Worm (Caenorhabditis elegans): ENCODE measurements around the gene C07D10.1.
"Not testable (repeated sequence)": the region's sequence is repeated elsewhere in the genome, so short reads cannot be mapped to it uniquely, and the experiment has no call there.

The C07D10.1 gene

DNA sequence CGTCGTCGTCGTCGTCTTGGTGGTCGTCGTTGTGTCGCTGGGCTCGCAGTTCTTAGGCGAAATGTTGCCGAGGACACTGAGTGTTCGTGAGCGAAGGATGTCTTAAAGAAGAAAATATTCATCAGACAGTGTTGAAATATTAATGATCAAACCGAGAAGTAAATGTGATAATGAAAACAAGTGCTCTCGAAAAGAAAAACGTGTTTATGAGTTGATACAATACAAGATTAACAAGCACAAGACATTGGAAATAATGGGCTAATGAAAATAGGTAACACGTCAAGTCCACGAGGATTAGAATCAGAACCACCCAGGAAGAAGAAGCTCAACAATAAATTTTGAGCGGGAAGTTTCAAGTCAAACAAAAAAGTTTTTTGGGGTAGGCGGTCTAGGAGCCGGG, 13.1 kb downstream of the C07D10.1 start, which contains the start of gene K02A2.5:
Gene K02A2.5, minus strand, starts transcription at position 101 of the 400 bp plus-strand sequence.
- no peak for TF ChIP-seq tab-1 (GFP tag; IDR thresholded peaks at IDR 0.05)
- no peak for TF ChIP-seq T22C8.4 (GFP tag; IDR thresholded peaks at IDR 0.05)
- no peak for TF ChIP-seq cog-1 (tag; optimal IDR thresholded peaks at IDR 0.05)

DNA sequence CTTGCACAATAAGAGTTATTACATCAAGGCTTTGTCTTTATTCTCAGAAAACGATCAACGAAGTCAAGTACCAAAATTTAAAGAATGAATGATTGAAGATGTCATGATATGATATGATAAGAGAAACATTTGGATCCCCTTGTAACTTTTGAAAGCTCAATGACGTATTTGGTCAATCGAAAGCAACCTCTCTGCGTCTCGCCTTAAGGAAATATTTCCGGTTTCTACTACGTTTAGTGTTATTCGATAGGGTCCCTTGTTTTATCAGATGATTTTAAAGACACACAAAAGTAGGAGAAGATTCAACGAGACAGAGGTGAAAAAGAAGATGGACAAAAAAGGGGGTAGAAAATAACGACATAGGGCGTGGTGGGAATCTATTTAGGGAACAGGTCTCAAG, 14.5 kb downstream of the C07D10.1 start:
- TF ChIP-seq T22C8.4 (GFP tag; IDR thresholded peaks at IDR 0.05) (no peak), ztf-29 (GFP tag; IDR thresholded peaks at IDR 0.05) (no peak), tab-1 (GFP tag; IDR thresholded peaks at IDR 0.05) (no peak), ztf-23 (GFP tag; IDR thresholded peaks at IDR 0.05) (no peak), klf-2 (GFP tag; conservative IDR thresholded peaks at IDR 0.05) (no peak), cog-1 (tag; optimal IDR thresholded peaks at IDR 0.05) (no peak), med-1 (GFP tag; optimal IDR thresholded peaks at IDR 0.05; ENCODE audit: insufficient read depth) (no peak), ref-1 (GFP tag; conservative IDR thresholded peaks at IDR 0.05) (no peak), flt-1 (GFP tag; IDR thresholded peaks at IDR 0.05) (no peak)

DNA sequence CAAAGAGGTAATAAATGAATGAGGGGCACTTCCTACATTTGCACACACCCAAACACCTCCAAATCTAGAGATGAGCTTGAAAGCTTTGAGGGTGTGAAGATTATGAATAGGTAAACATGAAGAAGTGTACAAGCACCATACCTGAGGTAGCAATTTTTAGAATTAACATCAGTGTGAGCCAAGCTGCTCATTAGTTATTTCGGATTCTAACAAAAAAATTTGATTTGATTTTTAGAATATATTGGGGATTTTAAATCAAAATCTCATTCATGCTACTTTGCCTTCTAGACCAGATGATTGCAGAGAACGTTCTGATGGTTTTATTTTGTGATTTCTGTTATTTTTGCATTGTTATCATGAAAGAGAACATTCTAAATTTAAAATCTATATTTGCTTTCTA, 15.0 kb downstream of the C07D10.1 start:
- TF ChIP-seq tab-1 (GFP tag; IDR thresholded peaks at IDR 0.05), result no peak
- no peak for TF ChIP-seq klf-2 (GFP tag; conservative IDR thresholded peaks at IDR 0.05)
- no peak for TF ChIP-seq ztf-23 (GFP tag; IDR thresholded peaks at IDR 0.05)
- TF ChIP-seq ref-1 (GFP tag; conservative IDR thresholded peaks at IDR 0.05), result no peak
- no peak for TF ChIP-seq med-1 (GFP tag; optimal IDR thresholded peaks at IDR 0.05; ENCODE audit: insufficient read depth)
- no peak for TF ChIP-seq flt-1 (GFP tag; IDR thresholded peaks at IDR 0.05)
- no peak for TF ChIP-seq ztf-29 (GFP tag; IDR thresholded peaks at IDR 0.05)
- no peak for TF ChIP-seq T22C8.4 (GFP tag; IDR thresholded peaks at IDR 0.05)
- TF ChIP-seq cog-1 (tag; optimal IDR thresholded peaks at IDR 0.05), result no peak

DNA sequence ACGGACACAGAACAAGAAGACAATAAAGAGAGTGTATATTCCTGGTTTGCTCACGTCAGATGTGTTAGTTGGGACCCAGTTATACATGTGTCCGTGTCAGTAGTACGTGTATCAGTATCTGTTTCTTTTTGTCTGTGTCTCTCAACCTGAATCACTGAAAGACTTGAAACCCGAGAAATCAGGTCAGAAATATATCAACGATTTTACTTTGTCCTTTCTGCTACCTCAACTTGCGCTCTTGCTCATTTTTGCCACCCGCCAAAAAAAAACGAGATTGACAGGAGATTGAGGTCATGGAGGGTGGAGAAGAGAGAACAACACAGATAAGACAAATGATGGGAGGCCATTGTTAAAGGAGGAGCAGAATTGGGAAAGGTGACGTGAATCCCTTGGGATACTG, 20.8 kb downstream of the C07D10.1 start:
- TF ChIP-seq flt-1 (GFP tag; IDR thresholded peaks at IDR 0.05) (no peak), cog-1 (tag; optimal IDR thresholded peaks at IDR 0.05) (no peak), klf-2 (GFP tag; conservative IDR thresholded peaks at IDR 0.05) (no peak), med-1 (GFP tag; optimal IDR thresholded peaks at IDR 0.05; ENCODE audit: insufficient read depth) (no peak), ztf-29 (GFP tag; IDR thresholded peaks at IDR 0.05) (no peak), T22C8.4 (GFP tag; IDR thresholded peaks at IDR 0.05) (no peak), ref-1 (GFP tag; conservative IDR thresholded peaks at IDR 0.05) (no peak), tab-1 (GFP tag; IDR thresholded peaks at IDR 0.05) (no peak), ztf-23 (GFP tag; IDR thresholded peaks at IDR 0.05) (no peak)

DNA sequence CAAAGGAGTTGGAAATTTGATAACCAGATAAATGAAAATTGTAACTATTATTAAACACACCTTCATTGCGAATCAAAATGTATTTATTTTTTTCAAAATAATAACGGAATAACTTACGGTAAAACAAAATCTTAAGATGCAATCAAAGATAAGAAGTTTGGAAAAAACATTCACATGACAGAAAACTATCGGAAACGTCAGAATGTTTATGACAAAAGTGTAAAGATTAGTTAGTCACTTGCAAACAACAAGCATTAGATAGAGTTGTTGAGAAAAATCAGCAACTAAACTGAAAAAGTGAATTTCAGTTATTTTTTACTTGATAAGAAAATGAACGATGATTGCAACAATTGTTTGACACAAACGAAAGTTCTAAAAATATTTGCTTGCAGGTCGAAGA, 21.3 kb downstream of the C07D10.1 start:
- TF ChIP-seq ztf-23 (GFP tag; IDR thresholded peaks at IDR 0.05), result no peak
- TF ChIP-seq flt-1 (GFP tag; IDR thresholded peaks at IDR 0.05), result no peak
- no peak for TF ChIP-seq ref-1 (GFP tag; conservative IDR thresholded peaks at IDR 0.05)
- no peak for TF ChIP-seq med-1 (GFP tag; optimal IDR thresholded peaks at IDR 0.05; ENCODE audit: insufficient read depth)
- no peak for TF ChIP-seq ztf-29 (GFP tag; IDR thresholded peaks at IDR 0.05)

DNA sequence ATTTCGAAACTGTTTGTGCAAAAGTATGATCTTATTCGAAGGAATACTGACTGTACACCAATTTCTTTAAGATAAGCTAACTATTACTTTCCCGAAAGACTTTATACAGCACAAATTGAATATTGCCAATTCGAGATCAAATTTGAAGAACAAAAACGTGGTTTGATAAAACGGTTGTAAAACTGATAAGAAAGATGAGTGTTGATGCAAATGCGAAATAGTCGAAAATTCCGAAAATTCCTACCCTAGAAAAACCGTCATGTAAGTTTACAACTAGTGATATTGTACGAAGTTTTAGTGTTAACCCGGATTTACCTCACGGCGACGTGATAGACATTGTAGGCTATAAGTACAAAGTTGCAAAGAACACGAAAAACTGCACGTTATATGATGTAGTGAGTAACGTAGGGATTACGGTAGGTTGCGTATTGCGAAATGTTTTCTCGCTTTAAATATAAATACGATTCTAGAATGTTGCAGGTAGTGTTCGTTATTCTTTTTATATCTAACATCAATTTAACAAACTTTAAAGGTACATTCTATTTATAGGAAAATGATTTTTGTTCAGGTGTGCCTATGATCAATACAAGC, 22.1 kb downstream of the C07D10.1 start:
- no peak for TF ChIP-seq ztf-29 (GFP tag; IDR thresholded peaks at IDR 0.05)
- TF ChIP-seq ref-1 (GFP tag; conservative IDR thresholded peaks at IDR 0.05), result no peak
- TF ChIP-seq cog-1 (tag; optimal IDR thresholded peaks at IDR 0.05), result no peak
- TF ChIP-seq med-1 (GFP tag; optimal IDR thresholded peaks at IDR 0.05; ENCODE audit: insufficient read depth), result no peak
- TF ChIP-seq ztf-23 (GFP tag; IDR thresholded peaks at IDR 0.05), result no peak
- no peak for TF ChIP-seq flt-1 (GFP tag; IDR thresholded peaks at IDR 0.05)
- no peak for TF ChIP-seq T22C8.4 (GFP tag; IDR thresholded peaks at IDR 0.05)
- no peak for TF ChIP-seq tab-1 (GFP tag; IDR thresholded peaks at IDR 0.05)
- no peak for TF ChIP-seq klf-2 (GFP tag; conservative IDR thresholded peaks at IDR 0.05)

DNA sequence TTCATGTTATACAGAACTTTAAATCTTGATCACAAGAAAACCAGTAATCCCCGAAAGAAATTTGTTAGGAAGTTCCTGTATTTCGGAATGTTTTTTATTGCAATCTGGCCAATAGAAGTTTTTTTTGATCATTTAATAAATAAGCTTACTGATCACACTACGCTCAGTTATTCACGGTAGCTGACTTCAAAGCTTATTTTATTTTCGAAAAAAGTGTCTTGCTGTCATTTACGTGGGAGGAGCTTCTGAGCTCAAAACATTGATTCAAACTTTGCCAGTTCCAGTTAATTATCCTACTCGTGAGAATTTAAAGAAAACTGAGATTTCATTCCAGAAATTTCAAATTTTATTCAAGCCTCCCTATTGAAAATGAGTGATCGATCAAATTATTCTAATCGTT, 33.5 kb downstream of the C07D10.1 start, which contains the start of gene srd-54:
Gene srd-54, plus strand, starts transcription at position 301 of the 400 bp plus-strand sequence.
- no peak for TF ChIP-seq ztf-23 (GFP tag; IDR thresholded peaks at IDR 0.05)
- TF ChIP-seq flt-1 (GFP tag; IDR thresholded peaks at IDR 0.05), result no peak
- no peak for TF ChIP-seq med-1 (GFP tag; optimal IDR thresholded peaks at IDR 0.05; ENCODE audit: insufficient read depth)
- no peak for TF ChIP-seq tab-1 (GFP tag; IDR thresholded peaks at IDR 0.05)
- TF ChIP-seq ref-1 (GFP tag; conservative IDR thresholded peaks at IDR 0.05), result no peak
- TF ChIP-seq cog-1 (tag; optimal IDR thresholded peaks at IDR 0.05), result no peak
- TF ChIP-seq klf-2 (GFP tag; conservative IDR thresholded peaks at IDR 0.05), result no peak
- TF ChIP-seq ztf-29 (GFP tag; IDR thresholded peaks at IDR 0.05), result no peak
- no peak for TF ChIP-seq T22C8.4 (GFP tag; IDR thresholded peaks at IDR 0.05)

DNA sequence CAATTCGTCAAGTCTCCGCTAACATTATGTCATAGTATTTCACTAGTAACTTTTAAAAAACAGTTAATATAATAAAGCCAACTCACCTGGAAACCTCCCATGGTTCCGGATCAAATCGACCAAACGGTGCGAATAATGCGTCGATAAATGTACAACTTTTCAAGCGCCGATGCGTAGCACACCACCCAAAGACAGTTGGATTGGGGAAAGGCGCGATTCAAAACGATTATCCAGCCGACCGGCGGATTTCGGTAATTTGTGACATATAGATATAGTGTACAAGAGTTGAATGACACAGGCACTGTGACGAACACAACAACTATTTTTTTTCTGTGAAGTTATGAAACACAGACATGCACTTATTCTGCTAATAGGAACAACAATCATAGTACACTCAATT, 35.4 kb downstream of the C07D10.1 start, which contains the start of gene kcc-3:
Gene kcc-3, minus strand, starts transcription at position 101 of the 400 bp plus-strand sequence.
- TF ChIP-seq tab-1 (GFP tag; IDR thresholded peaks at IDR 0.05), result no peak
- TF ChIP-seq ref-1 (GFP tag; conservative IDR thresholded peaks at IDR 0.05), result no peak

DNA sequence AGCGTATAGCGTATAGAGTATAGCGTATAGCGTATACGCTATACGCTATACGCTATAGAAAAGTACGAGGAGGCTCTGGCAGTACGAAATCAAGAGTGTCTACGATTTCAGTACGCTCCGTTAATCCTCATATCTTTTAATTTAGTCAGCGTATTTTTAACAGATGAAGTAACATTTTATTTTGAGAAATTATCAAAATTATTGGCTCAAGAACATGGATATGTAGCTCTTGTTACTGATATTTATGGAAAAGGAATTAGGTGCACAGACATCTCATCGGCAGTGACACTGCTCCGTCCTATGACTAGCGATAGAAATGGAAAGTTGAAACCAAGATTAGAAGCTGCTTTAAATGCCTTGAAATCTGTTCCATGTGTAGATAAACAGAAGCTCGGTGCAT, 36.1 kb downstream of the C07D10.1 start, which contains the start of gene K02A2.1:
Gene K02A2.1, plus strand, starts transcription at position 301 of the 400 bp plus-strand sequence.
- not testable (repeated sequence) for TF ChIP-seq ref-1 (GFP tag; conservative IDR thresholded peaks at IDR 0.05); ztf-23 (GFP tag; IDR thresholded peaks at IDR 0.05); cog-1 (tag; optimal IDR thresholded peaks at IDR 0.05)

DNA sequence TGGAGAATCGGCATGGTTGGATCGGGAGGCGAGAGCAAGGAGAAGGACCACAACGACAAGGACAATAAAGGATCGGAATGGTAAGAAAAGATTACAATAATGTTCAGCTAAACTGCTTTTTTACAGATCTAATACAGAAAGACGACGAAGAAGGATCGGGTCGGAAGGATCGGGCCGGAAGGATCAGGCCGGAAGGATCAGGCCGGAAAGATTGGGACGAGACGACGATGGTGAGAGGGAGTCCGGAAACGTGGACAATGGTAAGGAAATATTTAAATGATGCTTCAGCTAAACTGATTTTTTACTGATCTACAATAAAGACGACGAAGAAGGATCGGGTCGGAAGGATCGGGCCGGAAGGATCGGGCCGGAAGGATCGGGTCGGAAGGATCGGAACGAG, 47.9 kb downstream of the C07D10.1 start:
- 0 out of 2 replicates have a peak, but pooled peaks have one; percentile 11 for TF ChIP-seq flt-1 (GFP tag; IDR thresholded peaks at IDR 0.05)
- TF ChIP-seq klf-2 (GFP tag; conservative IDR thresholded peaks at IDR 0.05), result 0 out of 2 replicates have a peak, but pooled peaks have one; percentile 49

Data from whole organism, midembryonic.